Worm (Caenorhabditis elegans): ENCODE measurements around the gene pph-1.

Gene pph-1

ce11 chrV:10730824-10731416 is 28.6 kb downstream of the pph-1 start:
- TF ChIP-seq ceh-9 (tag; optimal IDR thresholded peaks at IDR 0.05) (no peak), mml-1 (tag; optimal IDR thresholded peaks at IDR 0.05) (no peak), nhr-11 (tag; optimal IDR thresholded peaks at IDR 0.05) (peak; percentile 7), fkh-10 (GFP tag; optimal IDR thresholded peaks at IDR 0.05) (no peak), pqm-1 (tag; optimal IDR thresholded peaks at IDR 0.05) (no peak), unc-62 (GFP tag; optimal IDR thresholded peaks at IDR 0.05) (peak; percentile 1), nhr-23 (tag; optimal IDR thresholded peaks at IDR 0.05) (no peak)

- TF ChIP-seq mml-1 (tag; optimal IDR thresholded peaks at IDR 0.05) (no peak), elt-2 (tag; optimal IDR thresholded peaks at IDR 0.05) (peak; percentile 80), aly-2 (tag; optimal IDR thresholded peaks at IDR 0.05) (no peak)
Measured at ce11 chrV:10731989-10732472, 29.7 kb downstream of the pph-1 start, which contains the start of gene T28B11.1. T28B11.1 (minus strand) TSS chrV:10732422.

ce11 chrV:10736756-10737155 is 34.4 kb downstream of the pph-1 start, which contains the start of the genes mre-11 and wdr-5.3:
mre-11 (minus strand) TSS chrV:10736868.
wdr-5.3 (plus strand) TSS chrV:10737116.
- no peak for TF ChIP-seq R02D3.7 (tag; optimal IDR thresholded peaks at IDR 0.05)
- peak; percentile 62 for TF ChIP-seq nhr-23 (tag; optimal IDR thresholded peaks at IDR 0.05)
- TF ChIP-seq nhr-43 (tag; optimal IDR thresholded peaks at IDR 0.05; ENCODE audit: poor library complexity, severe bottlenecking) = peak; percentile 58
- TF ChIP-seq jun-1 (tag; optimal IDR thresholded peaks at IDR 0.05) = no peak
- no peak for TF ChIP-seq mml-1 (tag; optimal IDR thresholded peaks at IDR 0.05)
- TF ChIP-seq fos-1 (tag; optimal IDR thresholded peaks at IDR 0.05) = no peak
- TF ChIP-seq nhr-67 (tag; optimal IDR thresholded peaks at IDR 0.05) = no peak
- TF ChIP-seq nhr-12 (tag; optimal IDR thresholded peaks at IDR 0.05) = no peak
- TF ChIP-seq lin-15B (tag; optimal IDR thresholded peaks at IDR 0.05) = peak; percentile 76
- no peak for TF ChIP-seq pqm-1 (tag; optimal IDR thresholded peaks at IDR 0.05)
- TF ChIP-seq unc-39 (tag; optimal IDR thresholded peaks at IDR 0.05) = no peak
- no peak for TF ChIP-seq sea-2 (GFP tag; optimal IDR thresholded peaks at IDR 0.05)
- TF ChIP-seq ceh-28 (tag; optimal IDR thresholded peaks at IDR 0.05) = no peak
- peak; percentile 36 for TF ChIP-seq elt-2 (tag; optimal IDR thresholded peaks at IDR 0.05)
- no peak for TF ChIP-seq lsy-12 (tag; optimal IDR thresholded peaks at IDR 0.05)
- TF ChIP-seq nfya-1 (tag; optimal IDR thresholded peaks at IDR 0.05; ENCODE audit: insufficient read depth) = peak; percentile 66
- TF ChIP-seq ztf-4 (tag; optimal IDR thresholded peaks at IDR 0.05) = no peak
- no peak for TF ChIP-seq aly-2 (tag; optimal IDR thresholded peaks at IDR 0.05)
- no peak for TF ChIP-seq zag-1 (tag; optimal IDR thresholded peaks at IDR 0.05)
- TF ChIP-seq ceh-16 (tag; optimal IDR thresholded peaks at IDR 0.05) = no peak
- no peak for TF ChIP-seq nhr-28 (tag; optimal IDR thresholded peaks at IDR 0.05)
- no peak for TF ChIP-seq lin-39 (tag; optimal IDR thresholded peaks at IDR 0.05)
- TF ChIP-seq ztf-11 (tag; optimal IDR thresholded peaks at IDR 0.05) = no peak
- no peak for TF ChIP-seq daf-12 (tag; optimal IDR thresholded peaks at IDR 0.05)
- TF ChIP-seq fkh-10 (GFP tag; optimal IDR thresholded peaks at IDR 0.05) = no peak
- no peak for TF ChIP-seq elt-3 (tag; optimal IDR thresholded peaks at IDR 0.05)
- TF ChIP-seq elt-1 (tag; optimal IDR thresholded peaks at IDR 0.05) = no peak
- TF ChIP-seq ama-1 (optimal IDR thresholded peaks at IDR 0.05) = no peak
- TF ChIP-seq fkh-2 (tag; optimal IDR thresholded peaks at IDR 0.05) = no peak
- no peak for TF ChIP-seq nhr-11 (tag; optimal IDR thresholded peaks at IDR 0.05)
- TF ChIP-seq egl-5 (tag; optimal IDR thresholded peaks at IDR 0.05) = no peak
- peak; percentile 85 for TF ChIP-seq snpc-4 (tag; optimal IDR thresholded peaks at IDR 0.05)
- no peak for TF ChIP-seq ceh-9 (tag; optimal IDR thresholded peaks at IDR 0.05)
- TF ChIP-seq tbx-2 (tag; optimal IDR thresholded peaks at IDR 0.05) = no peak
- TF ChIP-seq eor-1 (tag; optimal IDR thresholded peaks at IDR 0.05) = no peak
- no peak for TF ChIP-seq nhr-237 (tag; optimal IDR thresholded peaks at IDR 0.05)
- TF ChIP-seq nhr-76 (tag; optimal IDR thresholded peaks at IDR 0.05) = no peak
- TF ChIP-seq mdl-1 (tag; optimal IDR thresholded peaks at IDR 0.05) = no peak
- no peak for TF ChIP-seq hmg-11 (tag; optimal IDR thresholded peaks at IDR 0.05)
- TF ChIP-seq skn-1 (tag; optimal IDR thresholded peaks at IDR 0.05) = peak; percentile 12
- TF ChIP-seq pha-4 (tag; optimal IDR thresholded peaks at IDR 0.05) = no peak
- no peak for TF ChIP-seq unc-62 (GFP tag; optimal IDR thresholded peaks at IDR 0.05)
- TF ChIP-seq nhr-25 (tag; optimal IDR thresholded peaks at IDR 0.05) = peak; percentile 24
- no peak for TF ChIP-seq nhr-77 (tag; optimal IDR thresholded peaks at IDR 0.05)
- no peak for TF ChIP-seq egl-27 (tag; optimal IDR thresholded peaks at IDR 0.05)
- no peak for TF ChIP-seq ceh-82 (tag; optimal IDR thresholded peaks at IDR 0.05)
- no peak for TF ChIP-seq ZK546.5 (tag; optimal IDR thresholded peaks at IDR 0.05)

All from whole organism, L3 larva.